Worm (Caenorhabditis elegans) whole organism, L4 larva: ENCODE measurements around the gene blos-7.

Experiments used
- D1046.2 ChIP-seq: fragments of 200-800 bp; sonication (Bioruptor generic); IDR thresholded peaks from 2 replicates; pipeline ENCODE4 v1.3.6; 2022; ENCODE audit warnings: missing genetic modification characterization, missing compliant biosample characterization
- R02D3.7 ChIP-seq: fragments of 150-350 bp; sonication (generic microtip); optimal IDR thresholded peaks from 3 replicates; lab custom pipeline; 2014; ENCODE audit warnings: missing biosample characterization, missing genetic modification characterization
- ZK337.2 ChIP-seq: fragments of 200-800 bp; sonication (Bioruptor generic); IDR thresholded peaks from 2 replicates; pipeline ENCODE4 v1.3.6; 2022; ENCODE audit warnings: missing genetic modification reagents, missing genetic modification characterization, missing compliant biosample characterization
- attf-4 ChIP-seq: sonication (generic microtip); optimal IDR thresholded peaks from 3 replicates; lab custom pipeline; 2017; ENCODE audit warnings: missing biosample characterization, missing genetic modification characterization
- egl-27 ChIP-seq: sonication (generic microtip); optimal IDR thresholded peaks from 3 replicates; lab custom pipeline; 2017; ENCODE audit warnings: missing biosample characterization, missing genetic modification reagents, missing genetic modification characterization
- fos-1 ChIP-seq: fragments of 150-350 bp; optimal IDR thresholded peaks from 2 replicates; lab custom pipeline; 2014; ENCODE audit warnings: missing biosample characterization, missing genetic modification characterization
- jun-1 ChIP-seq: fragments of 150-350 bp; optimal IDR thresholded peaks from 2 replicates; lab custom pipeline; 2014; ENCODE audit warnings: missing biosample characterization, missing genetic modification reagents, missing genetic modification characterization
- lin-39 ChIP-seq: fragments of 150-350 bp; optimal IDR thresholded peaks from 2 replicates; lab custom pipeline; 2014; ENCODE audit warnings: missing biosample characterization, missing genetic modification reagents, missing genetic modification characterization
- nhr-10 ChIP-seq: fragments of 150-350 bp; optimal IDR thresholded peaks from 2 replicates; lab custom pipeline; 2014; ENCODE audit warnings: missing biosample characterization, missing genetic modification characterization
- nhr-25 ChIP-seq: sonication (generic microtip); optimal IDR thresholded peaks from 2 replicates; lab custom pipeline; 2017; ENCODE audit warnings: missing genetic modification characterization, mild to moderate bottlenecking, missing compliant biosample characterization, antibody characterized with exemption, moderate library complexity, borderline replicate concordance; ENCODE audit not compliant: insufficient read depth
- pha-4 ChIP-seq, 2 experiments: fragments of 150-350 bp in 1 of 2; fragments of 200-800 bp in 1 of 2; sonication (Bioruptor generic) in 1 of 2; IDR thresholded peaks in 1 of 2; optimal IDR thresholded peaks in 1 of 2; 2 replicates each; pipeline versions ENCODE4 v1.3.6 to Lab custom; 2014 to 2022; ENCODE audit warnings: missing genetic modification characterization in 2 of 2, missing genetic modification reagents in 2 of 2, missing biosample characterization in 1 of 2, missing compliant biosample characterization in 1 of 2
- skn-1 ChIP-seq: fragments of 150-350 bp; optimal IDR thresholded peaks from 2 replicates; lab custom pipeline; 2014; ENCODE audit warnings: missing biosample characterization, missing genetic modification characterization
- unc-62 ChIP-seq, 3 experiments: fragments of 150-350 bp in 1 of 3; sonication (generic microtip); optimal IDR thresholded peaks in 2 of 3; peaks in 1 of 3; 1 replicate in 1 of 3; 2 replicates in 2 of 3; lab custom pipeline; 2014 to 2017; ENCODE audit warnings: missing biosample characterization in 3 of 3, missing genetic modification characterization in 3 of 3, missing genetic modification reagents in 3 of 3, missing genotype in 1 of 3

- TF ChIP-seq nhr-10 (tag; lab: Kevin White, UChicago): no peak
- TF ChIP-seq R02D3.7 (tag; lab: Kevin White, UChicago): no peak
- no peak for TF ChIP-seq jun-1 (tag; lab: Kevin White, UChicago)
- TF ChIP-seq attf-4 (tag; lab: Kevin White, UChicago): no peak
- TF ChIP-seq skn-1: no peak
- TF ChIP-seq ZK337.2 (GFP tag; lab: Robert Waterston, UW): no peak
- TF ChIP-seq lin-39 (tag; lab: Kevin White, UChicago): no peak
- no peak for TF ChIP-seq fos-1 (tag; lab: Kevin White, UChicago)
- no peak for TF ChIP-seq pha-4 (GFP tag; IDR thresholded peaks at IDR 0.05; lab: Robert Waterston, UW)
- no peak for TF ChIP-seq pha-4 (tag; optimal IDR thresholded peaks at IDR 0.05; lab: Kevin White, UChicago)
- no peak for TF ChIP-seq unc-62 (GFP tag; optimal IDR thresholded peaks at IDR 0.05 in 1 of 2; lab: Kevin White, UChicago)
- no peak for TF ChIP-seq unc-62 (tag; optimal IDR thresholded peaks at IDR 0.05; lab: Kevin White, UChicago)
- TF ChIP-seq D1046.2 (GFP tag; lab: Robert Waterston, UW): no peak
- TF ChIP-seq nhr-25: no peak
- no peak for TF ChIP-seq egl-27 (tag; lab: Kevin White, UChicago)
These were observed 49.7 kb downstream of the blos-7 start for ce11 chrIV:3532989-3533388.
